Fruit fly (Drosophila melanogaster) whole organism, wandering third instar larva: ENCODE measurements around the gene mats.

ENCODE experiments used
- foxo ChIP-seq, 2 experiments: fragments of 200-800 bp; sonication (Bioruptor generic); optimal IDR thresholded peaks; 2 replicates in 1 of 2; 3 replicates in 1 of 2; lab custom pipeline; 2016 to 2017; ENCODE audit warnings: missing biosample characterization in 2 of 2, missing genetic modification characterization in 2 of 2
- pan ChIP-seq: fragments of >200 bp; optimal IDR thresholded peaks from 2 replicates; lab custom pipeline; 2017
- psq ChIP-seq: fragments of 200-800 bp; sonication (Bioruptor generic); optimal IDR thresholded peaks from 3 replicates; lab custom pipeline; 2017; ENCODE audit warnings: missing biosample characterization, mild to moderate bottlenecking, missing genetic modification characterization, moderate library complexity

- no peak for TF ChIP-seq psq (GFP tag; lab: Kevin White, UChicago)
- TF ChIP-seq foxo (GFP tag; optimal IDR thresholded peaks at IDR 0.05; lab: Kevin White, UChicago) = no peak
- no peak for TF ChIP-seq pan (lab: Kevin White, UChicago)
These were observed 18.6 kb upstream of the mats start, which contains the start of gene CG13856 for dm6 chr3R:22402355-22402754.
